Fruit fly (Drosophila melanogaster): Measurements from ENCODE around the gene CG8360.

The CG8360 gene

dm6 chr2L:8165800-8166576, 46.8 kb upstream of the CG8360 start:
- TF ChIP-seq Nf-YB (GFP tag; optimal IDR thresholded peaks at IDR 0.05) (peak; percentile 20), Blimp-1 (GFP tag; optimal IDR thresholded peaks at IDR 0.05) (no peak), CG17568 (GFP tag; optimal IDR thresholded peaks at IDR 0.05) (peak; percentile 14), salm (tag; optimal IDR thresholded peaks at IDR 0.05) (no peak), Jarid2 (GFP tag; optimal IDR thresholded peaks at IDR 0.05) (no peak), dati (GFP tag; IDR thresholded peaks at IDR 0.05) (no peak), CG4730 (GFP tag; IDR thresholded peaks at IDR 0.05) (no peak), ab (GFP tag; optimal IDR thresholded peaks at IDR 0.05) (no peak), exex (tag; optimal IDR thresholded peaks at IDR 0.05) (peak; percentile 32), pan (optimal IDR thresholded peaks at IDR 0.05) (no peak), pan (GFP tag; optimal IDR thresholded peaks at IDR 0.05 in 1 of 2, IDR thresholded peaks at IDR 0.05 in 1 of 2) (no peak), nau (GFP tag; optimal IDR thresholded peaks at IDR 0.05) (peak; percentile 10), vvl (GFP tag; IDR thresholded peaks at IDR 0.05) (no peak), cas (GFP tag; IDR thresholded peaks at IDR 0.05) (no peak), CG6791 (GFP tag; IDR thresholded peaks at IDR 0.05; ENCODE audit: partially characterized antibody) (no peak), nom (GFP tag; optimal IDR thresholded peaks at IDR 0.05) (no peak), Med (GFP tag) (peak; percentile 26), wek (GFP tag; optimal IDR thresholded peaks at IDR 0.05) (no peak), Fer3 (tag; optimal IDR thresholded peaks at IDR 0.05) (no peak), pros (GFP tag; optimal IDR thresholded peaks at IDR 0.05) (no peak), CG8765 (GFP tag; IDR thresholded peaks at IDR 0.05) (no peak), slp2 (GFP tag; optimal IDR thresholded peaks at IDR 0.05) (no peak), CG5245 (GFP tag; optimal IDR thresholded peaks at IDR 0.05) (no peak), CG11723 (GFP tag; optimal IDR thresholded peaks at IDR 0.05) (no peak), Atf-2 (GFP tag; optimal IDR thresholded peaks at IDR 0.05) (no peak), ara (GFP tag; IDR thresholded peaks at IDR 0.05) (no peak), abd-A (tag; optimal IDR thresholded peaks at IDR 0.05) (no peak), CG2116 (GFP tag; optimal IDR thresholded peaks at IDR 0.05) (no peak), kni (GFP tag; optimal IDR thresholded peaks at IDR 0.05) (peak; percentile 28), CoRest (tag; optimal IDR thresholded peaks at IDR 0.05) (peak; percentile 1), CG16779 (GFP tag; IDR thresholded peaks at IDR 0.05) (no peak), da (GFP tag; optimal IDR thresholded peaks at IDR 0.05) (no peak), chn (GFP tag; optimal IDR thresholded peaks at IDR 0.05) (no peak), CG10267 (tag; optimal IDR thresholded peaks at IDR 0.05) (peak; percentile 35), ems (GFP tag; optimal IDR thresholded peaks at IDR 0.05) (no peak), Fer1 (GFP tag; optimal IDR thresholded peaks at IDR 0.05) (no peak), CG10147 (GFP tag; optimal IDR thresholded peaks at IDR 0.05) (no peak), sens-2 (GFP tag; IDR thresholded peaks at IDR 0.05) (no peak), CG14014 (GFP tag; IDR thresholded peaks at IDR 0.05) (0 out of 2 replicates have a peak, but pooled peaks have one; percentile 12), CG2202 (tag; optimal IDR thresholded peaks at IDR 0.05) (peak; percentile 12), CG13894 (tag; optimal IDR thresholded peaks at IDR 0.05) (peak; percentile 77), CG10209 (GFP tag; optimal IDR thresholded peaks at IDR 0.05) (peak; percentile 0), zen (tag; optimal IDR thresholded peaks at IDR 0.05) (peak; percentile 73), h (optimal IDR thresholded peaks at IDR 0.05) (no peak), her (GFP tag; optimal IDR thresholded peaks at IDR 0.05) (no peak), oc (tag; optimal IDR thresholded peaks at IDR 0.05) (no peak), zf30C (GFP tag; optimal IDR thresholded peaks at IDR 0.05) (no peak), CG3407 (GFP tag; optimal IDR thresholded peaks at IDR 0.05) (no peak), kay (GFP tag; optimal IDR thresholded peaks at IDR 0.05) (no peak), CG8089 (GFP tag; optimal IDR thresholded peaks at IDR 0.05) (no peak)
